Fruit fly (Drosophila melanogaster) whole organism, embryonic: ENCODE results near the gene CG16953.

Experiments
- CG4282 ChIP-seq: fragments of 200-800 bp; sonication (Bioruptor generic); optimal IDR thresholded peaks from 2 replicates; lab custom pipeline; 2016; ENCODE audit warnings: missing biosample characterization, missing genetic modification characterization
- CG7963 ChIP-seq: fragments of 200-800 bp; sonication (Bioruptor generic); IDR thresholded peaks from 3 replicates; pipeline ENCODE4 v1.3.6; 2022; ENCODE audit warnings: missing biosample characterization, missing genetic modification characterization; ENCODE audit not compliant: partially characterized antibody
- Doc3 ChIP-seq: fragments of 200-800 bp; sonication (Bioruptor generic); IDR thresholded peaks from 3 replicates; pipeline ENCODE4 v1.3.6; 2022; ENCODE audit warnings: missing biosample characterization, missing genetic modification characterization; ENCODE audit not compliant: partially characterized antibody
- odd ChIP-seq: fragments of 200-800 bp; sonication (Bioruptor generic); optimal IDR thresholded peaks from 2 replicates; lab custom pipeline; 2017; ENCODE audit warnings: missing biosample characterization, mild to moderate bottlenecking, missing genetic modification characterization
- pan ChIP-seq, 4 experiments: fragments of >200 bp in 3 of 4; fragments of 200-800 bp in 1 of 4; sonication (Bioruptor generic) in 1 of 4; optimal IDR thresholded peaks in 3 of 4; IDR thresholded peaks in 1 of 4; 2 replicates each; pipeline versions ENCODE4 v1.3.6 to Lab custom; 2017 to 2022; ENCODE audit warnings: missing biosample characterization in 2 of 4, missing genetic modification characterization in 2 of 4, mixed read lengths in 1 of 4

DNA sequence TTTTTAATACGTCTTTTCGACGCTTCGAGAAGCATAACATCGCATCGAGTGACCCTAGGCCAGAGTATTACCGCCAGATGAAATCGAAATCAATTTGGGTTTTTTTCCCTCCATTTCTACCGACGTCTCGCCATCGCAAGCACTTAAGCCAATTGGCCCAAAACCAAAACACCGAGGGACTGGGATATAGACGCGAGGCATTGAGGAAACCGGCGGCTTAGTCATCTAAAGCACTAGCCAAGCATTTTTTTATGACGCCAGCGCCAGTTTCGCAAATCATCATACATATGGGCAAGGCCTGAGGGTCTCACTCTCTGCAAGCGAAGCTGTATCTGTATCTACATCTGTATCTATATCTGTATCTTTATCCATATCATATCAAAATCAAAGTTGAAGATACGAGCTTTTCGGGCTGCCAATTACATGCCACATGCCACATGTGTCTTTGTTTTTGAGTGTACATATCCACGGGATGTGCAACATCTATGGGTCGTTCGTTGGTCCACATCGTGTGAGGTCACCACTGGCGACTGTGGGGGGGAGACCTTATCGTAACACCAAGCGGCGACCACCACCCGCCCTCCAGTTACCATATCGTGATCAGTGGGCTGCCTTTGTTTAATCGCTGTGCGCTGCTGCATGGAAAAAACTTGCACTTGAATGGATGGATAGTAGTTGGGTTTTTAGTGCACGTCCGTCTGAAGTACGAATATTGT, 18.0 kb downstream of the CG16953 start:
- TF ChIP-seq CG7963 (GFP tag; lab: Robert Waterston, UW) (no peak), Doc3 (GFP tag; lab: Robert Waterston, UW) (no peak), pan (optimal IDR thresholded peaks at IDR 0.05; lab: Kevin White, UChicago) (no peak), pan (GFP tag; optimal IDR thresholded peaks at IDR 0.05 in 1 of 2, IDR thresholded peaks at IDR 0.05 in 1 of 2) (no peak), odd (GFP tag; lab: Kevin White, UChicago) (no peak), CG4282 (GFP tag; lab: Kevin White, UChicago) (no peak)
